Fruit fly (Drosophila melanogaster): ENCODE data around the gene Apl.
A peak's percentile ranks its signal among the peaks of the same experiment; 100 is the strongest.

The Apl gene

dm6 chr3L:16567495-16567894 is 27.5 kb upstream of the Apl start (continued):
- TF ChIP-seq CG7987 (GFP tag; optimal IDR thresholded peaks at IDR 0.05) (no peak), unc-4 (GFP tag; IDR thresholded peaks at IDR 0.05; ENCODE audit: partially characterized antibody) (no peak), eve (GFP tag; optimal IDR thresholded peaks at IDR 0.05) (peak in 1 of 2 experiments; percentile 76), Elba2 (GFP tag; optimal IDR thresholded peaks at IDR 0.05) (no peak), CG12299 (tag; optimal IDR thresholded peaks at IDR 0.05) (peak; percentile 60), trem (tag; optimal IDR thresholded peaks at IDR 0.05) (peak; percentile 61), CG17359 (tag; optimal IDR thresholded peaks at IDR 0.05) (peak; percentile 78), grau (tag; optimal IDR thresholded peaks at IDR 0.05) (peak; percentile 68), CG5245 (GFP tag; optimal IDR thresholded peaks at IDR 0.05) (no peak), yki (optimal IDR thresholded peaks at IDR 0.05) (no peak), MTF-1 (GFP tag; optimal IDR thresholded peaks at IDR 0.05; ENCODE audit: borderline replicate concordance) (peak; percentile 28), CG8765 (GFP tag; IDR thresholded peaks at IDR 0.05) (no peak), fd64A (GFP tag; optimal IDR thresholded peaks at IDR 0.05) (peak; percentile 77), Bteb2 (GFP tag; optimal IDR thresholded peaks at IDR 0.05) (no peak), zen2 (GFP tag; IDR thresholded peaks at IDR 0.05; ENCODE audit: partially characterized antibody) (no peak), Oaz (GFP tag; IDR thresholded peaks at IDR 0.05) (peak; percentile 47; the same call in 1 of the 2 replicates), abd-A (tag; optimal IDR thresholded peaks at IDR 0.05) (no peak), E2f1 (GFP tag; IDR thresholded peaks at IDR 0.05) (peak; percentile 50), tup (GFP tag; optimal IDR thresholded peaks at IDR 0.05) (no peak), ERR (GFP tag; optimal IDR thresholded peaks at IDR 0.05) (no peak), Dek (tag; optimal IDR thresholded peaks at IDR 0.05) (no peak), dysf (GFP tag; IDR thresholded peaks at IDR 0.05) (peak; percentile 57; the same call in 2 of the 3 replicates), zen (tag; optimal IDR thresholded peaks at IDR 0.05) (peak; percentile 57), wdn (GFP tag; IDR thresholded peaks at IDR 0.05) (no peak), E2f2 (GFP tag; IDR thresholded peaks at IDR 0.05) (peak; percentile 35), HLH3B (GFP tag; IDR thresholded peaks at IDR 0.05) (peak; percentile 67), CG15073 (GFP tag; optimal IDR thresholded peaks at IDR 0.05) (no peak), CG1024 (GFP tag; IDR thresholded peaks at IDR 0.05) (peak; percentile 32; the same call in 1 of the 2 replicates), CG15514 (GFP tag; optimal IDR thresholded peaks at IDR 0.05) (no peak), dmrt99B (tag; optimal IDR thresholded peaks at IDR 0.05) (peak; percentile 77), CG7372 (GFP tag; IDR thresholded peaks at IDR 0.05) (no peak), gt (GFP tag; IDR thresholded peaks at IDR 0.05) (no peak), CG12769 (tag; optimal IDR thresholded peaks at IDR 0.05) (peak; percentile 14), CG11247 (GFP tag; IDR thresholded peaks at IDR 0.05) (no peak), ac (GFP tag; optimal IDR thresholded peaks at IDR 0.05) (no peak), CG7963 (GFP tag; IDR thresholded peaks at IDR 0.05; ENCODE audit: partially characterized antibody) (no peak), esg (GFP tag; conservative IDR thresholded peaks at IDR 0.05) (0 out of 2 replicates have a peak, but pooled peaks have one; percentile 34), CkIIα-i1 (GFP tag; IDR thresholded peaks at IDR 0.05) (no peak), crc (GFP tag; optimal IDR thresholded peaks at IDR 0.05) (no peak), HmgD (GFP tag; optimal IDR thresholded peaks at IDR 0.05) (no peak), CG2116 (GFP tag; optimal IDR thresholded peaks at IDR 0.05) (peak; percentile 11), Gug (GFP tag; IDR thresholded peaks at IDR 0.05) (no peak), zfh2 (GFP tag; optimal IDR thresholded peaks at IDR 0.05) (no peak), CG4854 (GFP tag; optimal IDR thresholded peaks at IDR 0.05) (no peak), dm (GFP tag; optimal IDR thresholded peaks at IDR 0.05) (no peak), shn (GFP tag; optimal IDR thresholded peaks at IDR 0.05) (no peak)

All from whole organism, embryonic.